Worm (Caenorhabditis elegans): Measurements from ENCODE around the gene sre-43.
"Not testable (repeated sequence)": the region's sequence is repeated elsewhere in the genome, so short reads cannot be mapped to it uniquely, and the experiment has no call there.

sre-43 gene

ce11 chrII:13968979-13969378, at the start of gene sre-43:
Gene sre-43, minus strand, starts transcription at chrII:13969079.
- no peak for TF ChIP-seq unc-62 (GFP tag; optimal IDR thresholded peaks at IDR 0.05)

- TF ChIP-seq unc-62 (GFP tag; optimal IDR thresholded peaks at IDR 0.05): no peak
Observed at ce11 chrII:14018192-14018591, 49.3 kb upstream of the sre-43 start.

ce11 chrII:14016865-14017264, 48.0 kb upstream of the sre-43 start, which contains the start of gene cyp-37A1:
Gene cyp-37A1, minus strand, starts transcription at chrII:14016965.
- no peak for TF ChIP-seq unc-62 (GFP tag; optimal IDR thresholded peaks at IDR 0.05)

- no peak for TF ChIP-seq unc-62 (GFP tag; optimal IDR thresholded peaks at IDR 0.05)
Observed at ce11 chrII:14014637-14015036, 45.8 kb upstream of the sre-43 start.

ce11 chrII:14010656-14011376, 41.9 kb upstream of the sre-43 start, which contains the start of gene F01D5.8:
Gene F01D5.8, plus strand, starts transcription at chrII:14010706.
- no peak for TF ChIP-seq unc-62 (GFP tag; optimal IDR thresholded peaks at IDR 0.05)

ce11 chrII:14008359-14008758, 39.5 kb upstream of the sre-43 start, which contains the start of gene F01D5.7:
Gene F01D5.7, plus strand, starts transcription at chrII:14008659.
- TF ChIP-seq unc-62 (GFP tag; optimal IDR thresholded peaks at IDR 0.05): no peak

ce11 chrII:14006210-14006609, 37.3 kb upstream of the sre-43 start, which contains the start of gene F01D5.6:
Gene F01D5.6, plus strand, starts transcription at chrII:14006510.
- no peak for TF ChIP-seq unc-62 (GFP tag; optimal IDR thresholded peaks at IDR 0.05)

ce11 chrII:14005183-14005582, 36.3 kb upstream of the sre-43 start:
- no peak for TF ChIP-seq unc-62 (GFP tag; optimal IDR thresholded peaks at IDR 0.05)

ce11 chrII:14004770-14005169, 35.9 kb upstream of the sre-43 start:
- no peak for TF ChIP-seq unc-62 (GFP tag; optimal IDR thresholded peaks at IDR 0.05)

- TF ChIP-seq unc-62 (GFP tag; optimal IDR thresholded peaks at IDR 0.05): no peak
Observed at ce11 chrII:14003821-14004430, 35.0 kb upstream of the sre-43 start.

- no peak for TF ChIP-seq unc-62 (GFP tag; optimal IDR thresholded peaks at IDR 0.05)
Observed at ce11 chrII:14002200-14002599, 33.3 kb upstream of the sre-43 start, which contains the start of gene F01D5.5. Gene F01D5.5, minus strand, starts transcription at chrII:14002300.

- not testable (repeated sequence) for TF ChIP-seq unc-62 (GFP tag; optimal IDR thresholded peaks at IDR 0.05)
Observed at ce11 chrII:14000044-14000443, 31.2 kb upstream of the sre-43 start, which contains the start of gene F01D5.3. Gene F01D5.3, minus strand, starts transcription at chrII:14000144.

- no peak for TF ChIP-seq unc-62 (GFP tag; optimal IDR thresholded peaks at IDR 0.05)
Observed at ce11 chrII:13998964-13999363, 30.1 kb upstream of the sre-43 start, which contains the start of gene F01D5.2. Gene F01D5.2, minus strand, starts transcription at chrII:13999064.

- no peak for TF ChIP-seq unc-62 (GFP tag; optimal IDR thresholded peaks at IDR 0.05)
Observed at ce11 chrII:13997989-13998388, 29.1 kb upstream of the sre-43 start.

ce11 chrII:13997477-13997876, 28.6 kb upstream of the sre-43 start, which contains the start of gene F01D5.1:
Gene F01D5.1, minus strand, starts transcription at chrII:13997581.
- TF ChIP-seq unc-62 (GFP tag; optimal IDR thresholded peaks at IDR 0.05): no peak

ce11 chrII:13994934-13995333, 26.1 kb upstream of the sre-43 start, which contains the start of gene Y39G8B.7:
Gene Y39G8B.7, minus strand, starts transcription at chrII:13995034.
- no peak for TF ChIP-seq unc-62 (GFP tag; optimal IDR thresholded peaks at IDR 0.05)

ce11 chrII:13991741-13992140, 22.9 kb upstream of the sre-43 start, which contains the start of gene Y39G8B.5:
Gene Y39G8B.5, minus strand, starts transcription at chrII:13991841.
- TF ChIP-seq unc-62 (GFP tag; optimal IDR thresholded peaks at IDR 0.05): no peak
